Worm (Caenorhabditis elegans): ENCODE data around the gene C34E10.9.

The C34E10.9 gene

DNA sequence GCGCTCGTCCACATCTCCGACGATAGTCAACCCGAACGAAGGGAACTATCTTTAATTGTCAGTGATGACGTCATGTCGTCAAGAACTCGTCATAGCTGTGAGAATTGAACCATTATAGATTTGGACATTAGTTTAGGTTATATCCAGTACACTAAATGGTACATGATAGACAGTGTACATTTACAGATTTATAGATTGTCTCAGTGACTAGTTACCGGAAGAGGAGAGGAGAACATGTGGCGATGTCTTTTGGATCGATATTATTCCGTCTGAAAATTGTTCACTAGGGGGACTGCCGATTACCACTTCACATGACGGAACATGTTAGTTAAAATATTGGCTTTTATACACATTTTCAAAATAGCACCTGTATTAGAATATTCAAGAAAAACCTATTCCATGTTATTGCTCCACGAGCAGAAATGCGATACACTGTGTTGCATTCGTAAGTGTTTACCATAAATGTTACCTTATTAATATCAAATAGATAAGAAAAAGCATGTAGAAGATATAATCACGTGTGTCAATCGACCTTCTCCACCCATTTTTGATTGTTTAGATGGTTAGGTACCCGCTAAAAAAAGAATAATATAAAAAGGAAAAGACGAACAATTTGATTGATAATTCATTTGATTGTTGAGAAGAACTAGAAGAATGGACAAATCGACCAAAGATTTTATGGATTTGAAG lies 4.2 kb upstream of the C34E10.9 start, which contains the start of gene ZC395.5 (continued):
- TF ChIP-seq repo-1 (tag; optimal IDR thresholded peaks at IDR 0.05) (no peak), egrh-3 (GFP tag; IDR thresholded peaks at IDR 0.05) (no peak), ceh-100 (GFP tag; IDR thresholded peaks at IDR 0.05) (no peak), ztf-18 (tag; optimal IDR thresholded peaks at IDR 0.05) (no peak), ztf-25 (GFP tag; IDR thresholded peaks at IDR 0.05) (no peak), ceh-27 (GFP tag; optimal IDR thresholded peaks at IDR 0.05) (peak; percentile 17), nhr-80 (tag; optimal IDR thresholded peaks at IDR 0.05) (peak; percentile 17), mxl-1 (tag; optimal IDR thresholded peaks at IDR 0.05) (no peak), attf-6 (GFP tag; IDR thresholded peaks at IDR 0.05) (no peak)

DNA sequence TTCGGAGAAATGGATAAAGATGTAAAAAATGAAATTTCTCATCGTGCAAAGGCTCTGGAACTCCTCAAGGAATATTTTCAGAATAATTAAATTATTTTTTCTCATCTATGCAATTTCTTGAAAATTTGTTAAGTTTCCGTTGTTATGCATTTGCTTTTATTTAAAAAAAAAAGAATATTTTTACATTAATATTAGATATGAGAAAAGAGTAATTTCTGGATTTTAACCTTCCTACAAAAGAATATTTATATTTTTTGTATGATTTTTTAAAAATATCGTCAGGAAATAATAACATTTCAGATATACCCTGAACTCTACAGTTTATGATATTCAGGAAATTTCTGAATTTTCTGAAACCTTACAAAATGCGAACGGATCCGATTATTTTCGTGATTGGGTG lies 1.6 kb upstream of the C34E10.9 start, which contains the start of gene gro-1:
gro-1 (plus strand) TSS at position 301 of the 400 bp plus-strand sequence.
- TF ChIP-seq hrde-1 (tag; optimal IDR thresholded peaks at IDR 0.05; ENCODE audit: borderline replicate concordance) (no peak), attf-6 (GFP tag; IDR thresholded peaks at IDR 0.05) (no peak), ceh-79 (tag; optimal IDR thresholded peaks at IDR 0.05) (no peak), ceh-100 (GFP tag; IDR thresholded peaks at IDR 0.05) (no peak), akir-1 (GFP tag; optimal IDR thresholded peaks at IDR 0.05) (no peak), Y95B8A.8 (GFP tag; IDR thresholded peaks at IDR 0.05) (no peak), cebp-2 (GFP tag; IDR thresholded peaks at IDR 0.05) (no peak), tlf-1 (GFP tag; optimal IDR thresholded peaks at IDR 0.05) (no peak), snpc-1.3 (tag; optimal IDR thresholded peaks at IDR 0.05; ENCODE audit: insufficient read depth) (no peak), F37B4.10 (GFP tag; IDR thresholded peaks at IDR 0.05) (no peak), C17E4.6 (GFP tag; IDR thresholded peaks at IDR 0.05) (no peak), B0336.3 (GFP tag; IDR thresholded peaks at IDR 0.05) (no peak), F22D6.2 (tag; optimal IDR thresholded peaks at IDR 0.05) (no peak), ceh-91 (GFP tag; IDR thresholded peaks at IDR 0.05) (no peak), F33H1.4 (GFP tag; IDR thresholded peaks at IDR 0.05) (no peak), rec-8 (tag; optimal IDR thresholded peaks at IDR 0.05) (no peak), bed-2 (GFP tag; IDR thresholded peaks at IDR 0.05) (no peak), madf-8 (GFP tag; conservative IDR thresholded peaks at IDR 0.05) (no peak), attf-5 (GFP tag; optimal IDR thresholded peaks at IDR 0.05) (no peak)

DNA sequence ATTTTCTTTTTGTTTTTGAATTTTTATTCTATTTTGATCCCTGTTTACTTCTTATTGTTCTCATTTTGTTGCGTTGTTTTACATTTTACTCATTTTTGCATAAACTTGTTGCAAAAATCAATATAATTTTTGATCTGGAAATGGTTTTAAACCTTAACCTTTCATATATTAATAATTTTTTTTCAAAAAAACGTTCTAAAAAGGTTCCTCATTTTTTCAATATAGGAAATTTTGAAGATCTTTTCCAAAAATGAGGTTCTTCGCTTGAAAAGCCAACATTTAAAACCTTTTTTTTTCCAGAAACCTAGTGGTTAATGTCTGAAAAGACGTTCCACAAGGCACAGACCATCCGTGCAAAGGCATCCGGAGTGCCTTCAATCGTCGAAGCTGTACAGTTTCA lies 2.8 kb downstream of the C34E10.9 start, which contains the start of gene gop-3:
gop-3 (plus strand) TSS at position 301 of the 400 bp plus-strand sequence.
- TF ChIP-seq sptf-2 (GFP tag; optimal IDR thresholded peaks at IDR 0.05): no peak
- no peak for TF ChIP-seq F37B4.10 (GFP tag; IDR thresholded peaks at IDR 0.05)
- TF ChIP-seq hlh-12 (tag; optimal IDR thresholded peaks at IDR 0.05): no peak
- TF ChIP-seq egl-18 (GFP tag; IDR thresholded peaks at IDR 0.05): no peak
- no peak for TF ChIP-seq Y79H2A.3 (GFP tag; conservative IDR thresholded peaks at IDR 0.05)
- TF ChIP-seq let-607 (tag; optimal IDR thresholded peaks at IDR 0.05): no peak
- TF ChIP-seq nfyb-1 (GFP tag; IDR thresholded peaks at IDR 0.05): no peak
- no peak for TF ChIP-seq B0261.1 (tag; optimal IDR thresholded peaks at IDR 0.05)
- no peak for TF ChIP-seq nhr-179 (tag; optimal IDR thresholded peaks at IDR 0.05)
- TF ChIP-seq F57A8.1 (GFP tag; optimal IDR thresholded peaks at IDR 0.05): no peak
- TF ChIP-seq cebp-2 (GFP tag; IDR thresholded peaks at IDR 0.05): no peak
- no peak for TF ChIP-seq snpc-3.4 (tag; optimal IDR thresholded peaks at IDR 0.05)
- TF ChIP-seq hmg-20 (GFP tag; IDR thresholded peaks at IDR 0.05): no peak
- no peak for TF ChIP-seq ztf-26 (tag; optimal IDR thresholded peaks at IDR 0.05)
- no peak for TF ChIP-seq gei-17 (GFP tag; optimal IDR thresholded peaks at IDR 0.05)
- TF ChIP-seq lag-1 (GFP tag; IDR thresholded peaks at IDR 0.05): no peak
